Worm (Caenorhabditis elegans) whole organism, mixed stage, embryonic: ENCODE measurements around the gene tin-9.1.

Experiments used
- drap-1 ChIP-seq: fragments of 200-800 bp; sonication (Bioruptor generic); optimal IDR thresholded peaks from 3 replicates; lab custom pipeline; 2018; ENCODE audit warnings: mild to moderate bottlenecking, missing genetic modification characterization, missing compliant biosample characterization
- elt-1 ChIP-seq: sonication (generic microtip); optimal IDR thresholded peaks from 2 replicates; lab custom pipeline; 2017; ENCODE audit warnings: missing genetic modification characterization, mild to moderate bottlenecking, missing compliant biosample characterization, antibody characterized with exemption, moderate library complexity, borderline replicate concordance; ENCODE audit not compliant: insufficient read depth
- unc-120 ChIP-seq: sonication (generic microtip); optimal IDR thresholded peaks from 2 replicates; lab custom pipeline; 2017; ENCODE audit warnings: missing genetic modification characterization, missing compliant biosample characterization; ENCODE audit not compliant: poor library complexity, severe bottlenecking
- zip-8 ChIP-seq: fragments of 150-350 bp; optimal IDR thresholded peaks from 2 replicates; lab custom pipeline; 2014; ENCODE audit warnings: missing biosample characterization, missing genetic modification characterization

ce11 chrIV:7048637-7049245 lies 4.3 kb upstream of the tin-9.1 start:
- no peak for TF ChIP-seq elt-1
- TF ChIP-seq unc-120 (tag; lab: Kevin White, UChicago), result no peak
- no peak for TF ChIP-seq zip-8 (tag; lab: Kevin White, UChicago)
- TF ChIP-seq drap-1 (GFP tag; lab: Kevin White, UChicago), result no peak
